Worm (Caenorhabditis elegans): ENCODE measurements around the gene lir-3.

lir-3 gene

ce11 chrII:11150976-11151375 lies 33.6 kb downstream of the lir-3 start:
- peak; percentile 42 for TF ChIP-seq tlf-1 (GFP tag; optimal IDR thresholded peaks at IDR 0.05)
- peak; percentile 64; the same call in 1 of the 2 replicates for TF ChIP-seq hsf-1 (GFP tag; IDR thresholded peaks at IDR 0.05)
- no peak for TF ChIP-seq zim-3 (tag; optimal IDR thresholded peaks at IDR 0.05)
- no peak for TF ChIP-seq ceh-100 (GFP tag; IDR thresholded peaks at IDR 0.05)
- no peak for TF ChIP-seq snpc-4 (GFP tag; optimal IDR thresholded peaks at IDR 0.05)
- peak in 1 of 4 experiments; percentile 16 for TF ChIP-seq snpc-4 (tag; optimal IDR thresholded peaks at IDR 0.05)
- TF ChIP-seq atf-7 (tag; optimal IDR thresholded peaks at IDR 0.05): peak; percentile 59
- TF ChIP-seq let-607 (tag; optimal IDR thresholded peaks at IDR 0.05): peak in 1 of 2 experiments; percentile 17
- no peak for TF ChIP-seq F55B11.4 (tag; optimal IDR thresholded peaks at IDR 0.05; ENCODE audit: borderline replicate concordance, insufficient read depth)
- no peak for TF ChIP-seq nfya-1 (tag; optimal IDR thresholded peaks at IDR 0.05; ENCODE audit: borderline replicate concordance, insufficient read depth)
- TF ChIP-seq madf-10 (tag; optimal IDR thresholded peaks at IDR 0.05): peak; percentile 38
- TF ChIP-seq chd-7 (tag; optimal IDR thresholded peaks at IDR 0.05): peak; percentile 33
- TF ChIP-seq snpc-1.3 (tag; optimal IDR thresholded peaks at IDR 0.05; ENCODE audit: insufficient read depth): no peak
- TF ChIP-seq mes-4 (tag; optimal IDR thresholded peaks at IDR 0.05): no peak
- peak; percentile 69; the same call in 1 of the 2 replicates for TF ChIP-seq Y53G8AR.9 (GFP tag; conservative IDR thresholded peaks at IDR 0.05)
- peak; percentile 26 for TF ChIP-seq nhr-90 (tag; optimal IDR thresholded peaks at IDR 0.05)
- 0 out of 2 replicates have a peak, but pooled peaks have one; percentile 28 for TF ChIP-seq K11D2.4 (GFP tag; IDR thresholded peaks at IDR 0.05)
- TF ChIP-seq unc-130 (GFP tag; optimal IDR thresholded peaks at IDR 0.05): no peak
- TF ChIP-seq gei-17 (GFP tag; optimal IDR thresholded peaks at IDR 0.05): no peak
- TF ChIP-seq let-526 (GFP tag; IDR thresholded peaks at IDR 0.05): peak; percentile 48; the same call in 1 of the 2 replicates
- 0 out of 2 replicates have a peak, but pooled peaks have one; percentile 24 for TF ChIP-seq dox-1 (GFP tag; IDR thresholded peaks at IDR 0.05)
- TF ChIP-seq egl-18 (GFP tag; IDR thresholded peaks at IDR 0.05): no peak
- no peak for TF ChIP-seq bed-2 (GFP tag; IDR thresholded peaks at IDR 0.05)
- TF ChIP-seq ets-4 (GFP tag; optimal IDR thresholded peaks at IDR 0.05): peak; percentile 40
- no peak for TF ChIP-seq cebp-1 (GFP tag; IDR thresholded peaks at IDR 0.05)
- TF ChIP-seq cebp-1 (tag; optimal IDR thresholded peaks at IDR 0.05): peak; percentile 66
- TF ChIP-seq snpc-1.1 (tag; optimal IDR thresholded peaks at IDR 0.05; ENCODE audit: insufficient read depth): no peak
- TF ChIP-seq efl-1 (GFP tag; optimal IDR thresholded peaks at IDR 0.05): no peak
- no peak for TF ChIP-seq hrde-1 (tag; optimal IDR thresholded peaks at IDR 0.05; ENCODE audit: borderline replicate concordance)
- TF ChIP-seq B0336.3 (GFP tag; IDR thresholded peaks at IDR 0.05): peak; percentile 41; the same call in 1 of the 2 replicates
- TF ChIP-seq tbp1 (GFP tag; optimal IDR thresholded peaks at IDR 0.05): peak; percentile 34
- peak; percentile 81 for TF ChIP-seq nhr-80 (tag; optimal IDR thresholded peaks at IDR 0.05)
- TF ChIP-seq hmg-20 (GFP tag; IDR thresholded peaks at IDR 0.05): no peak
- TF ChIP-seq attf-5 (GFP tag; optimal IDR thresholded peaks at IDR 0.05): peak; percentile 7
- TF ChIP-seq B0035.1 (tag; optimal IDR thresholded peaks at IDR 0.05): no peak
- no peak for TF ChIP-seq lin-54 (GFP tag; optimal IDR thresholded peaks at IDR 0.05)
- TF ChIP-seq nfyb-1 (GFP tag; IDR thresholded peaks at IDR 0.05): 0 out of 2 replicates have a peak, but pooled peaks have one; percentile 44
